Worm (Caenorhabditis elegans): ENCODE measurements around the gene dao-6.

Gene dao-6

DNA sequence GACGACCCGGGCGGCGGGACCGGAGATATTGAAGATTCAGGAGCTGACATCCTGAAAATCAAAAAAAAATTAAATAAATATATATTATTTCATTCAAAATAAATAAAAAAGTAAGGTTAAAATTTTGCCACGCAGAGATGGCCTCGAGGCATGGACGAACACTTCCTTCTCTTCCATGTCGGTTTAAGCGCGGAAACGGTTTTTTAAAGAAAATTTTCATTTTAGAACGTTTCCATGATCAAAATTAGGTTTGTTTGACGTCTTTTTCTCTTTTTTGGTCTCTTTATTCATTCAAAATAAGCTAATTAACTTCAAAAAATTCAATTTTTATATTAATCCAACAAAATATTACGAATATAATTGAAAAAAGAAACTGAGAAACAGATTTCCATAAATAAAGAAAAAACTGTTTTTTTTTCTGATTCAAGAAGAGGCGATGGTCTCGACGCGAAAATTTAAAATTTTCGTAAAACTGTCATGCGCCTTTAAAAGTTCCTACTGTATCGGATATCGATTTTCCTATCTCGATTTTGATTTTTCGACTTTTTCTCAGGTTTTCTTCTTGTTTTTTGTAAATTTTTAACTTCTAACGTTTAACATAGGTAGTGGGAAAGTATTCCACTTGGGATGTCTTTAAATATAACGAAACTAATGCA, 26.2 kb upstream of the dao-6 start, which contains the start of gene gcc-2:
TSS of gene gcc-2 (minus strand) at position 51 of the 656 bp plus-strand sequence.
- TF ChIP-seq unc-62 (GFP tag; optimal IDR thresholded peaks at IDR 0.05) = no peak

DNA sequence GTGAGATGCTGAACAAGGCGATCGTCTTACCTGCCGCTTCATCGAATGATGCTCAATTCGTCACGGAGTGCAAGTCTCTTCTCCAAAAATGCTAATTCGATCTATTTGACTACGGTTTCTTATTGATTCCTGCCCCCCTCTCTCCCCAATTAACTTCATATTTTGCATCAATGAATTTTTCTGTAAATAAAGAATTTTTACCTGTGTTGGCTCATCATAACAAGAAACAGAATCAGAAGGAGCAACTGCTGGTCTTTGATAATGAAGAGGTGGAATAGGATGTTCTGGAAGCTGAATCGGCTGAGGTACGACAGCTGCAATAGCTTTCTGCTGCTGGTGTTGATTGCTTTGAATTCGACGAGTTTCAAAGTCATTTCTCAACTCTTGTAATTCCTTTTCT, 24.2 kb upstream of the dao-6 start:
- TF ChIP-seq unc-62 (GFP tag; optimal IDR thresholded peaks at IDR 0.05) = no peak

ce11 chrIII:9758848-9759247, 22.8 kb upstream of the dao-6 start, which contains the start of gene rmd-1:
Gene rmd-1 (plus strand): TSS chrIII:9759094.
- TF ChIP-seq unc-62 (GFP tag; optimal IDR thresholded peaks at IDR 0.05) = no peak

ce11 chrIII:9757414-9757813, 21.4 kb upstream of the dao-6 start, which contains the start of gene vps-53:
Gene vps-53 (minus strand): TSS chrIII:9757514.
- TF ChIP-seq unc-62 (GFP tag; optimal IDR thresholded peaks at IDR 0.05) = no peak

DNA sequence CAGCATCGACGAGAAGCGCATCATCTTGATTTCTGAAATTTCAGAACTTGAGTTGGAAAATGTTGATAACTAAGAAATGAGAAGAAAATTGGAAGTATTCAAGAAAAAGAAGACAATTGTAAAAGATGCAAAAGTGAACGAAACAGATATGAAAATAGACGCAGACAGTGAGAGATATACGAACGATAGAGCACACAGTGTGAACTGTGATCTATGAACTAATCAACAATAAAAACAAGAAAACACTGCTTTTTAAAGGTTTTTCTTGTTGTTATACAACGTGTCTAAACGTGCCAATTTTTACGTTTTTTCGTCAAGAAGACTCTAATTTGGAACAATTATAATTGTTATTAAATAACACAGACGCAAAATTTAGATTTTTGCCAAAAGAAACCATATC, 16.9 kb upstream of the dao-6 start, which contains the start of gene ech-6:
TSS of gene ech-6 (minus strand) at position 32 of the 400 bp plus-strand sequence.
- TF ChIP-seq unc-62 (GFP tag; optimal IDR thresholded peaks at IDR 0.05) = no peak

DNA sequence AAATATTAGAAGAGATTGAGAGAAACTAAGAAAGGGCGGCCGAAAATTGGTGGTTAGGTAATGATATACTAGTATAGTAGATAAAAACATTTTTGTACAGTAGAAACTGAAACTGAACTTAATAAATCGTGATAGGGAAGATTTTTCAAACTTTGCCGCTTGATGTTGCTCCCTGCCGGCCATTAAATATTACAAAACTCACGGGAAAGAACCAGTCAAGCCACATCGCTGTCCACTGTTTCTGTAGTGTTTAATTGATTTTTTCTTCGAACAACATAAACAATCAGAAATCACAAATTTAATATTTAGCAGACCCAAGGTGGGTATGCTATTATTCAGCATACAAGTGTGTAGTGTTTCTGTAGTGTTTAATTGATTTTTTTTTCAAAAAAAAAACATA, 15.1 kb upstream of the dao-6 start, which contains the start of gene T05G5.5:
TSS of gene T05G5.5 (minus strand) at position 359 of the 400 bp plus-strand sequence.
- no peak for TF ChIP-seq unc-62 (GFP tag; optimal IDR thresholded peaks at IDR 0.05)

DNA sequence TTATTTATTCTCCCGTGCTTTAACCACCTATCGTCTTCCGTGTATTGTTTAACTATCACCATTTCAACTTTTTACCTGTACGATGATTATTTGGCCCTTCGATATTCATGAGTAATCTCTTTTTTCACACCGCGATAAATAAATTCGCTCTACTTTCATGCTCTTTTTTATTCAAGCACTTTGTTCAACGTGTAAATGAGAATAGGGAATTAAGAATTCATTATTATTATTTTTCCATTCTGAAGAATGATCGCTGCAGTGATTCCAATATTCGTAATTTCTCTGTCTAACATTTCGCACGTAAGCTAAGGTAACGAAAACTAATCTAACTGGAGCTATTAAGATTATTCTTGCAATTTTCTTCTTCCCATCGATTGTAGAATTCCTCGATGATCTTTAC, 12.7 kb upstream of the dao-6 start, which contains the start of gene T05G5.4:
TSS of gene T05G5.4 (plus strand) at position 241 of the 400 bp plus-strand sequence.
- TF ChIP-seq unc-62 (GFP tag; optimal IDR thresholded peaks at IDR 0.05) = no peak

DNA sequence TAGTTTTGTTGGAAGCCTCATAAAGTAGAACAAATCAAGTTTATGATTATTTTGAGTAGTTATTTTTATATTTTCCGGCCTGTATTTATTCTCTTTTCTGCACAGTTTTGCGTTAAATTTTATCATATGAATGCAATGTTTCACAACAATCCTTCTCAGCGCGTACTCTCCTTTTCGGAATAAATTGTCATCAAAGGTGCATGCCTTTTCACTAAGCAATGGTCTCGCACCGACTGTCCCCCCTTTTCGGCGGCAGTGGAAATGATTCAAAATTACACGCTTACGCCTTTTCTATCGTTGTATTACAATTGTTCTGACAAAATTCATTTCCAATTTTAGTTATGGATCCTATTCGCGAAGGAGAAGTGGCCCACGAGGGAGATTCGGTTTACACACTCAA, 11.1 kb upstream of the dao-6 start, which contains the start of the genes iff-1 and cdk-1:
TSS of gene iff-1 (minus strand) at position 61 of the 400 bp plus-strand sequence.
TSS of gene cdk-1 (plus strand) at position 340 of the 400 bp plus-strand sequence.
- no peak for TF ChIP-seq unc-62 (GFP tag; optimal IDR thresholded peaks at IDR 0.05)

ce11 chrIII:9746665-9747064, 10.7 kb upstream of the dao-6 start:
- TF ChIP-seq unc-62 (GFP tag; optimal IDR thresholded peaks at IDR 0.05) = no peak

DNA sequence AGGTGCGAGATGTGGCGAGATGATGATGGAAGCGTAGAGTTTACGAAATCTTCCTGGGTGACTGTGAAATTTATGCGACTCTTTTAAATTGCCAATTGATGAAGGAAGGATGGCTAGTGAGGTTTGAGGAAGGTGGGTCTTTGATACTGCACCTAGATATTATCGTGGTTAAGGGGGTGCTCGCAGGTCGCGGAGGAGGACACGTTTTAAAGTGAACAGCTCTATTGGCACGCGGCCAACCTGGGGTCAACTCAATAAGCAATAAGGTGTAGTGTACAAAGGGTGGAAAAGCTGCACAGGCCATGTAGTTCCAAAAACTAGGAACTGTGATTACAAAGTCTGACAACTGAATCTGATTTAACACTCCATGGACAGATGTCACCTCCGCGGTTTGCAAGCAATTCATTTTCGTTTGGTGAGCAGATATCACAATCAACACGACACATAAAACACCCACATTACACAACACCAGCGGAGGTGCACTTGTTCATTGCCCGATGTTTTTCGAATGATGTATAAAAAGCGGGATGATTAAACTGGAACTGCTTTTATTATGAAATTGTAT, 9.4 kb upstream of the dao-6 start:
- no peak for TF ChIP-seq unc-62 (GFP tag; optimal IDR thresholded peaks at IDR 0.05)

ce11 chrIII:9744525-9744924, 8.5 kb upstream of the dao-6 start:
- TF ChIP-seq unc-62 (GFP tag; optimal IDR thresholded peaks at IDR 0.05) = no peak

ce11 chrIII:9743239-9743638, 7.2 kb upstream of the dao-6 start, which contains the start of gene T05G5.1:
Gene T05G5.1 (minus strand): TSS chrIII:9743339.
- no peak for TF ChIP-seq unc-62 (GFP tag; optimal IDR thresholded peaks at IDR 0.05)

DNA sequence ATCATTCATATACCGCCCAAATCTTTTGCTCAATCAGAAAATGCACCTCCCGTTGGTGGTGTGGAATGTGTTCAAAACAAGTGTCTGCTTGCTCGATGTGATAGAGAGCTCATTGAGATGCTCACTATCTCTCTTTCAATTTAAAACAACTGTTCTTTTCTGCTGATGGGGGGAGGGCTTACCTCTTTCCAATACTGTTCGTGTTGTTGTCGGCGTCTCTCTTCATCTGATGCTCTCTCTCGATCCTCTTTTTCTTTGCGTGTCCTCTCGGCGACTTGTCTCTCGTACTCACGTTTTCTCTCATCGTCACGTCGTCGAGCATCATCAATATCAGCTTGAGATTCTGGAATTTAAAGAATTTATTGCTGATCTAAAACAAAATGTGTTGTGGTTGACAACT, 6.0 kb upstream of the dao-6 start:
- no peak for TF ChIP-seq unc-62 (GFP tag; optimal IDR thresholded peaks at IDR 0.05)

ce11 chrIII:9740663-9741062, 4.7 kb upstream of the dao-6 start:
- TF ChIP-seq unc-62 (GFP tag; optimal IDR thresholded peaks at IDR 0.05) = no peak

- TF ChIP-seq unc-62 (GFP tag; optimal IDR thresholded peaks at IDR 0.05) = no peak
Observed at ce11 chrIII:9738954-9739353, 3.0 kb upstream of the dao-6 start, which contains the start of gene hlh-4. Gene hlh-4 (minus strand): TSS chrIII:9739054.

ce11 chrIII:9734030-9734429, 2.0 kb downstream of the dao-6 start:
- no peak for TF ChIP-seq unc-62 (GFP tag; optimal IDR thresholded peaks at IDR 0.05)

DNA sequence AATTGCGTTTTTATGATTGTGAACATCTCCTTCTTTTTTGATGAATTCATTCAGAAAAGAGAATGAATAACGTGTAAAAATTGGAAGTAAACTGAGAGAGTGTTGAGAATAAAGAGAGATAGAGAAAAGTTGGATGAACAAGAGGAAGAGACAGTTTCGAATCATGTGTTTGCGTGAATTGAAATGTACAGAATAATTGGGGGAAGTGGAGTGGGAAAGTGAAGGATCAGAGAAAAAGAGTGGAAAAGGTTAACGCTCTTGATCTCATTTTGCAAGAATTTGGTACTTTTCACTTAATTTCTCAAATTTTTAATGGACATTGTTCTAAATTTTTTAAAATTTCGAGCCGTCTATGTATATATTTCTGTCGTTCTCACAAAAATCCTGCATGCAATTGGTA, 2.7 kb downstream of the dao-6 start:
- TF ChIP-seq unc-62 (GFP tag; optimal IDR thresholded peaks at IDR 0.05) = no peak

Data from whole organism, dauer.